Fruit fly (Drosophila melanogaster) whole organism, embryonic: ENCODE measurements around the gene CG4291.

ENCODE experiments used
- ATbp ChIP-seq: fragments of 200-800 bp; sonication (Bioruptor generic); optimal IDR thresholded peaks from 2 replicates; lab custom pipeline; 2017; ENCODE audit warnings: missing biosample characterization, mild to moderate bottlenecking, missing genetic modification characterization, missing genetic modification reagents
- Aef1 ChIP-seq: fragments of 200-800 bp; sonication (Bioruptor generic); IDR thresholded peaks from 3 replicates; pipeline ENCODE4 v1.3.6; 2022; ENCODE audit warnings: missing biosample characterization, missing genetic modification characterization
- CG10147 ChIP-seq: fragments of 200-800 bp; sonication (Bioruptor generic); optimal IDR thresholded peaks from 2 replicates; lab custom pipeline; 2019; ENCODE audit warnings: missing biosample characterization, mild to moderate bottlenecking, missing genetic modification characterization, moderate library complexity
- CG10366 ChIP-seq: fragments of 200-800 bp; sonication (Bioruptor generic); IDR thresholded peaks from 2 replicates; pipeline ENCODE4 v1.3.6; 2022; ENCODE audit warnings: missing biosample characterization, missing genetic modification characterization
- CG11247 ChIP-seq: fragments of 200-800 bp; sonication (Bioruptor generic); IDR thresholded peaks from 2 replicates; pipeline ENCODE4 v1.3.6; 2022; ENCODE audit warnings: missing biosample characterization, missing genetic modification characterization
- CG11398 ChIP-seq: fragments of 200-800 bp; sonication (Bioruptor generic); optimal IDR thresholded peaks from 2 replicates; lab custom pipeline; 2016; ENCODE audit warnings: missing biosample characterization, missing genetic modification characterization
- CG12299 ChIP-seq: fragments of 200-800 bp; sonication (Bioruptor generic); optimal IDR thresholded peaks from 2 replicates; lab custom pipeline; 2018; ENCODE audit warnings: missing biosample characterization, mild to moderate bottlenecking, missing genetic modification characterization
- CG12391 ChIP-seq: fragments of 200-800 bp; sonication (Bioruptor generic); optimal IDR thresholded peaks from 3 replicates; lab custom pipeline; 2018; ENCODE audit warnings: missing biosample characterization, mild to moderate bottlenecking, missing genetic modification characterization, moderate library complexity
- CG1603 ChIP-seq: fragments of 200-800 bp; sonication (Bioruptor generic); optimal IDR thresholded peaks from 2 replicates; lab custom pipeline; 2019; ENCODE audit warnings: missing biosample characterization, mild to moderate bottlenecking, missing genetic modification characterization, moderate library complexity
- CG1647 ChIP-seq: fragments of 200-800 bp; sonication (Bioruptor generic); optimal IDR thresholded peaks from 3 replicates; lab custom pipeline; 2016; ENCODE audit warnings: missing biosample characterization, missing genetic modification characterization
- CG18262 ChIP-seq: fragments of 200-800 bp; optimal IDR thresholded peaks from 3 replicates; lab custom pipeline; 2019; ENCODE audit warnings: missing biosample characterization, mild to moderate bottlenecking, missing genetic modification characterization, moderate library complexity
- CG2129 ChIP-seq: fragments of 200-800 bp; sonication (Bioruptor generic); IDR thresholded peaks from 2 replicates; pipeline ENCODE4 v1.3.6; 2022; ENCODE audit warnings: missing biosample characterization, missing genetic modification characterization; ENCODE audit not compliant: partially characterized antibody
- CG2202 ChIP-seq: fragments of 200-800 bp; sonication (Bioruptor generic); optimal IDR thresholded peaks from 2 replicates; lab custom pipeline; 2018; ENCODE audit warnings: missing biosample characterization, mild to moderate bottlenecking, missing genetic modification characterization
- CG31224 ChIP-seq: fragments of 200-800 bp; sonication (Bioruptor generic); IDR thresholded peaks from 2 replicates; pipeline ENCODE4 v1.3.6; 2022; ENCODE audit warnings: missing biosample characterization, missing genetic modification characterization
- CG34224 ChIP-seq: fragments of 200-800 bp; sonication (Bioruptor generic); IDR thresholded peaks from 3 replicates; pipeline ENCODE4 v1.3.6; 2022; ENCODE audit warnings: missing biosample characterization, missing genetic modification characterization; ENCODE audit not compliant: partially characterized antibody
- CG4730 ChIP-seq: fragments of 200-800 bp; sonication (Bioruptor generic); IDR thresholded peaks from 2 replicates; pipeline ENCODE4 v1.3.6; 2022; ENCODE audit warnings: missing biosample characterization, missing genetic modification characterization
- CG6854 ChIP-seq: fragments of 200-800 bp; sonication (Bioruptor generic); optimal IDR thresholded peaks from 3 replicates; lab custom pipeline; 2017; ENCODE audit warnings: missing biosample characterization, mild to moderate bottlenecking, missing genetic modification characterization
- CG7839 ChIP-seq: fragments of 200-800 bp; sonication (Bioruptor generic); optimal IDR thresholded peaks from 3 replicates; lab custom pipeline; 2018; ENCODE audit warnings: missing biosample characterization, mild to moderate bottlenecking, missing genetic modification characterization, moderate library complexity
- CG9437 ChIP-seq: fragments of 200-800 bp; sonication (Bioruptor generic); optimal IDR thresholded peaks from 2 replicates; lab custom pipeline; 2018; ENCODE audit warnings: missing biosample characterization, mild to moderate bottlenecking, missing genetic modification characterization
- Chrac-16 ChIP-seq: fragments of 200-800 bp; sonication (Bioruptor generic); optimal IDR thresholded peaks from 3 replicates; lab custom pipeline; 2016; ENCODE audit warnings: missing biosample characterization, missing genetic modification characterization
- Doc3 ChIP-seq: fragments of 200-800 bp; sonication (Bioruptor generic); IDR thresholded peaks from 3 replicates; pipeline ENCODE4 v1.3.6; 2022; ENCODE audit warnings: missing biosample characterization, missing genetic modification characterization; ENCODE audit not compliant: partially characterized antibody
- ERR ChIP-seq: fragments of 200-800 bp; sonication (Bioruptor generic); optimal IDR thresholded peaks from 2 replicates; lab custom pipeline; 2016; ENCODE audit warnings: missing biosample characterization, missing genetic modification characterization
- Fer1 ChIP-seq: fragments of 200-800 bp; sonication (Bioruptor generic); optimal IDR thresholded peaks from 2 replicates; lab custom pipeline; 2017; ENCODE audit warnings: missing biosample characterization, mild to moderate bottlenecking, missing genetic modification characterization
- Kr ChIP-seq: fragments of 200-800 bp; sonication (Bioruptor generic); optimal IDR thresholded peaks from 2 replicates; lab custom pipeline; 2017; ENCODE audit warnings: missing biosample characterization, mild to moderate bottlenecking, missing genetic modification characterization
- Scr ChIP-seq: fragments of 200-800 bp; sonication (Bioruptor generic); IDR thresholded peaks from 2 replicates; pipeline ENCODE4 v1.3.6; 2022; ENCODE audit warnings: missing biosample characterization, missing genetic modification characterization; ENCODE audit not compliant: partially characterized antibody
- bsh ChIP-seq, 2 experiments: fragments of 200-800 bp; sonication (Bioruptor generic); optimal IDR thresholded peaks; 2 replicates each; lab custom pipeline; 2017 to 2018; ENCODE audit warnings: mild to moderate bottlenecking in 2 of 2, missing biosample characterization in 2 of 2, missing genetic modification characterization in 2 of 2, moderate library complexity in 1 of 2
- crc ChIP-seq: fragments of 200-800 bp; sonication (Bioruptor generic); optimal IDR thresholded peaks from 2 replicates; lab custom pipeline; 2016; ENCODE audit warnings: missing biosample characterization, missing genetic modification characterization
- crp ChIP-seq, 2 experiments: fragments of 200-800 bp; sonication (Bioruptor generic); optimal IDR thresholded peaks; 2 replicates in 1 of 2; 3 replicates in 1 of 2; lab custom pipeline; 2017; ENCODE audit warnings: missing biosample characterization in 2 of 2, missing genetic modification characterization in 2 of 2, mild to moderate bottlenecking in 1 of 2, moderate library complexity in 1 of 2
- dimm ChIP-seq: fragments of 200-800 bp; sonication (Bioruptor generic); IDR thresholded peaks from 2 replicates; pipeline ENCODE4 v1.3.6; 2022; ENCODE audit warnings: missing biosample characterization, missing genetic modification characterization
- dmrt11E ChIP-seq: fragments of 200-800 bp; sonication (Bioruptor generic); optimal IDR thresholded peaks from 3 replicates; lab custom pipeline; 2018; ENCODE audit warnings: missing biosample characterization, mild to moderate bottlenecking, missing genetic modification characterization, moderate library complexity
- dpn ChIP-seq, 2 experiments: fragments of 200-800 bp; sonication (Bioruptor generic); optimal IDR thresholded peaks; 3 replicates each; lab custom pipeline; 2016; ENCODE audit warnings: missing biosample characterization in 2 of 2, missing genetic modification characterization in 2 of 2
- esg ChIP-seq: fragments of 200-800 bp; sonication (Bioruptor generic); conservative IDR thresholded peaks from 2 replicates; pipeline ENCODE4 v1.3.6; 2022; ENCODE audit warnings: missing biosample characterization, missing genetic modification characterization
- fd96Cb ChIP-seq: fragments of 200-800 bp; sonication (Bioruptor generic); optimal IDR thresholded peaks from 2 replicates; lab custom pipeline; 2018; ENCODE audit warnings: missing biosample characterization, mild to moderate bottlenecking, missing genetic modification characterization, moderate library complexity
- grn ChIP-seq: fragments of 200-800 bp; sonication (Bioruptor generic); optimal IDR thresholded peaks from 3 replicates; lab custom pipeline; 2017; ENCODE audit warnings: missing biosample characterization, missing genetic modification characterization
- kay ChIP-seq: fragments of 200-800 bp; sonication (Bioruptor generic); optimal IDR thresholded peaks from 2 replicates; lab custom pipeline; 2016; ENCODE audit warnings: missing biosample characterization, missing genetic modification characterization
- lab ChIP-seq: fragments of 200-800 bp; sonication (Bioruptor generic); optimal IDR thresholded peaks from 3 replicates; lab custom pipeline; 2017; ENCODE audit warnings: missing biosample characterization, missing genetic modification characterization, mild to moderate bottlenecking, moderate library complexity, missing genetic modification reagents
- lola ChIP-seq, 3 experiments: fragments of >200 bp in 2 of 3; fragments of 200-800 bp in 1 of 3; sonication (Bioruptor generic) in 1 of 3; optimal IDR thresholded peaks; 2 replicates each; lab custom pipeline; 2017 to 2019; ENCODE audit warnings: missing biosample characterization in 3 of 3, missing genetic modification characterization in 3 of 3, mild to moderate bottlenecking in 1 of 3, moderate library complexity in 1 of 3
- org-1 ChIP-seq: fragments of 200-800 bp; sonication (Bioruptor generic); optimal IDR thresholded peaks from 2 replicates; lab custom pipeline; 2017; ENCODE audit warnings: missing biosample characterization, missing genetic modification characterization
- pho ChIP-seq: fragments of 200-800 bp; sonication (Bioruptor generic); optimal IDR thresholded peaks from 2 replicates; lab custom pipeline; 2016; ENCODE audit warnings: missing biosample characterization, missing genetic modification characterization
- pita ChIP-seq: fragments of 200-800 bp; sonication (Bioruptor generic); optimal IDR thresholded peaks from 2 replicates; lab custom pipeline; 2017; ENCODE audit warnings: missing biosample characterization, mild to moderate bottlenecking, missing genetic modification characterization
- prd ChIP-seq, 3 experiments: fragments of >200 bp in 2 of 3; fragments of 200-800 bp in 1 of 3; sonication (Bioruptor generic) in 1 of 3; optimal IDR thresholded peaks in 2 of 3; IDR thresholded peaks in 1 of 3; 2 replicates in 2 of 3; 3 replicates in 1 of 3; pipeline versions ENCODE4 v1.3.6 to Lab custom; 2017 to 2022; ENCODE audit warnings: missing biosample characterization in 1 of 3, missing genetic modification characterization in 1 of 3
- sisA ChIP-seq: fragments of 200-800 bp; sonication (Bioruptor generic); IDR thresholded peaks from 2 replicates; pipeline ENCODE4 v1.3.6; 2022; ENCODE audit warnings: missing biosample characterization, missing genetic modification characterization
- slou ChIP-seq: fragments of 200-800 bp; sonication (Bioruptor generic); optimal IDR thresholded peaks from 3 replicates; lab custom pipeline; 2016; ENCODE audit warnings: missing biosample characterization, missing genetic modification characterization
- so ChIP-seq: fragments of 200-800 bp; sonication (Bioruptor generic); IDR thresholded peaks from 3 replicates; pipeline ENCODE4 v1.3.6; 2022; ENCODE audit warnings: missing biosample characterization, missing genetic modification characterization
- tna ChIP-seq: fragments of 200-800 bp; sonication (Bioruptor generic); IDR thresholded peaks from 2 replicates; pipeline ENCODE4 v1.3.6; 2022; ENCODE audit warnings: missing biosample characterization, missing genetic modification characterization; ENCODE audit not compliant: partially characterized antibody
- usp ChIP-seq: fragments of >200 bp; optimal IDR thresholded peaks from 2 replicates; lab custom pipeline; 2017; ENCODE audit warnings: missing biosample characterization, missing genetic modification characterization
- zen2 ChIP-seq: fragments of 200-800 bp; sonication (Bioruptor generic); IDR thresholded peaks from 3 replicates; pipeline ENCODE4 v1.3.6; 2022; ENCODE audit warnings: missing biosample characterization, missing genetic modification characterization; ENCODE audit not compliant: partially characterized antibody

CG4291 gene

dm6 chr2L:857897-858517 lies 5.5 kb upstream of the CG4291 start (continued):
- TF ChIP-seq kay (peak; percentile 13), Chrac-16 (GFP tag; lab: Kevin White, UChicago) (peak; percentile 31), crp (GFP tag; optimal IDR thresholded peaks at IDR 0.05; lab: Kevin White, UChicago) (no peak), CG18262 (tag; lab: Kevin White, UChicago) (peak; percentile 46), tna (GFP tag; lab: Robert Waterston, UW) (no peak), CG7839 (tag; lab: Kevin White, UChicago) (peak; percentile 66), CG1647 (GFP tag; lab: Kevin White, UChicago) (no peak), slou (GFP tag; lab: Kevin White, UChicago) (no peak), so (GFP tag; lab: Robert Waterston, UW) (0 out of 3 replicates have a peak, but pooled peaks have one; percentile 50), bsh (GFP tag; optimal IDR thresholded peaks at IDR 0.05; lab: Kevin White, UChicago) (peak in 1 of 2 experiments; percentile 59), ATbp (GFP tag; lab: Kevin White, UChicago) (peak; percentile 69), prd (optimal IDR thresholded peaks at IDR 0.05; lab: Kevin White, UChicago) (no peak), prd (GFP tag; IDR thresholded peaks at IDR 0.05; lab: Robert Waterston, UW) (peak; percentile 60; the same call in 2 of the 3 replicates), fd96Cb (peak; percentile 60), esg (GFP tag; lab: Robert Waterston, UW) (peak; percentile 61), CG11398 (GFP tag; lab: Kevin White, UChicago) (peak; percentile 9), CG31224 (peak; percentile 36; the same call in 1 of the 2 replicates), Kr (GFP tag; lab: Kevin White, UChicago) (no peak), lola (GFP tag; optimal IDR thresholded peaks at IDR 0.05; lab: Kevin White, UChicago) (peak in 1 of 3 experiments; percentile 7), CG12391 (tag; lab: Kevin White, UChicago) (peak; percentile 74), CG6854 (GFP tag; lab: Kevin White, UChicago) (peak; percentile 16), CG2202 (no peak), CG11247 (GFP tag; lab: Robert Waterston, UW) (0 out of 2 replicates have a peak, but pooled peaks have one; percentile 26), Scr (GFP tag; lab: Robert Waterston, UW) (no peak), CG1603 (tag; lab: Kevin White, UChicago) (peak; percentile 82), Fer1 (peak; percentile 16), ERR (GFP tag; lab: Kevin White, UChicago) (no peak), lab (GFP tag; lab: Kevin White, UChicago) (peak; percentile 65), dimm (GFP tag; lab: Robert Waterston, UW) (0 out of 2 replicates have a peak, but pooled peaks have one; percentile 11), CG34224 (GFP tag; lab: Robert Waterston, UW) (no peak), crc (GFP tag; lab: Kevin White, UChicago) (peak; percentile 38), pita (no peak), zen2 (GFP tag; lab: Robert Waterston, UW) (no peak), Doc3 (GFP tag; lab: Robert Waterston, UW) (no peak), org-1 (GFP tag; lab: Kevin White, UChicago) (peak; percentile 38), CG9437 (GFP tag; lab: Kevin White, UChicago) (peak; percentile 9), usp (GFP tag; lab: Kevin White, UChicago) (no peak), CG12299 (no peak), Aef1 (GFP tag; lab: Robert Waterston, UW) (peak; percentile 57; the same call in 2 of the 3 replicates), CG2129 (GFP tag; lab: Robert Waterston, UW) (no peak), CG10366 (GFP tag; lab: Robert Waterston, UW) (peak; percentile 64), pho (GFP tag; lab: Kevin White, UChicago) (peak; percentile 21), dmrt11E (peak; percentile 25), CG4730 (GFP tag; lab: Robert Waterston, UW) (peak; percentile 53; the same call in 1 of the 2 replicates), CG10147 (GFP tag; lab: Kevin White, UChicago) (no peak), grn (peak; percentile 9), dpn (GFP tag; optimal IDR thresholded peaks at IDR 0.05; lab: Kevin White, UChicago) (peak; percentile 30 to 39), sisA (peak; percentile 76)
